Fruit fly (Drosophila melanogaster): Measurements from ENCODE around the gene Svip.
A peak's percentile ranks its signal among the peaks of the same experiment; 100 is the strongest.

DNA sequence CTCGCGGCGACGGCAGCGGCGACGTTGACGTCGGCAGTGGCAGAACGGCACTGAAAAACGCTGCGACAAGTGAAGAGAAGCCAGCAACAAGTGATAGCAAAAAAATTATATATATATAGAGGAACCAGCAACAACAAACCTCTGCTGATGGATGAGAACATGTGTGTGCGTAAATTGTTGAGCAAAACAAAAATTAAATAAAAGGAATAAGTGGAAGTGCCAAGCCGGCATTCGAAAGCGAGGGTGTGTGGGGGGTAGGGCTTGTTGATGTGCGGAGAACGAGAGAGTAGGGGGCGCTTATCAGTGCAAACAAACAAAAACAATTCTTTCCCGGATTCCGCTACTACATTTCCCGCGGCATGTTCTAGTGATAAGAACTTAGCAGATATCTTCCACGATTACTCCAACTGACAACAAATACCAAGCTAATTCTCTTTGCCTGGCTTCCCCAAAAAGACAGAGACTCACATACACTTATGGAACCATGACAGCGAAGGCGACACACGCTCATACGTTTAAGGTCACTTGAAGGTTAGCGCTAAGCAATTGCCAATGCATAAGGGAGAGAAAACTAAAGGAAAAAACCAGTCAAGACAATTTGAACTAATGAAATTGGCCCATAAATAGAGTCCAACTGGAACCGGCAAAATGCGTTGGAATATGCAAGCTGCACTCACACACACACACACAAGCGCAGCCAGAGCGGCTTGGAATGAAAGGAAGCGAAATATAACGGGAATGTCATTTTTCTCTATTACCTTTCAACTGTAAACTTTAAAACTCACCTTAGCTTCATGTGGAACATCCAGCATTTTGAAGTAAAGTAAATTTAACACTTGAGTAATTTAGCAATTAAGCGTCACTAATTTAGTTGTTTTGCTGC lies 728 bp upstream of the Svip start:
- TF ChIP-seq salr (GFP tag; optimal IDR thresholded peaks at IDR 0.05) = no peak
- no peak for TF ChIP-seq CG7368 (GFP tag; optimal IDR thresholded peaks at IDR 0.05)
- TF ChIP-seq CG32006 (GFP tag; optimal IDR thresholded peaks at IDR 0.05) = no peak
- TF ChIP-seq Hr39 (GFP tag; optimal IDR thresholded peaks at IDR 0.05) = no peak
- TF ChIP-seq Eip75B (GFP tag; optimal IDR thresholded peaks at IDR 0.05) = peak; percentile 21
- no peak for TF ChIP-seq Gug (GFP tag; IDR thresholded peaks at IDR 0.05)
- no peak for TF ChIP-seq eg (GFP tag; IDR thresholded peaks at IDR 0.05)
- TF ChIP-seq Sox102F (GFP tag; optimal IDR thresholded peaks at IDR 0.05) = no peak
- TF ChIP-seq Sox15 (GFP tag; optimal IDR thresholded peaks at IDR 0.05) = no peak

Measured in whole organism, prepupa.